Fruit fly (Drosophila melanogaster) Kc167 (cell line): ENCODE data around the gene eIF4A.

ENCODE experiments used
- Myc ChIP-seq: fragments of >200 bp; optimal IDR thresholded peaks from 2 replicates; lab custom pipeline; 2017; ENCODE audit warnings: missing external identifiers
- Sin3A ChIP-seq: fragments of >200 bp; optimal IDR thresholded peaks from 2 replicates; lab custom pipeline; 2018; ENCODE audit warnings: missing external identifiers
- h ChIP-seq: fragments of >200 bp; optimal IDR thresholded peaks from 3 replicates; lab custom pipeline; 2018; ENCODE audit warnings: missing external identifiers
- insv ChIP-seq: fragments of >200 bp; optimal IDR thresholded peaks from 3 replicates; lab custom pipeline; 2018; ENCODE audit warnings: missing external identifiers
- psq ChIP-seq: fragments of >200 bp; optimal IDR thresholded peaks from 2 replicates; lab custom pipeline; 2017; ENCODE audit warnings: missing external identifiers
- ttk ChIP-seq: sonication (Bioruptor generic); optimal IDR thresholded peaks from 2 replicates; lab custom pipeline; 2017; ENCODE audit warnings: missing external identifiers

eIF4A gene

dm6 chr2L:5958581-5959177, 22.9 kb upstream of the eIF4A start, which contains the start of gene Vm26Ac:
TSS of gene Vm26Ac (minus strand) at chr2L:5958631.
- TF ChIP-seq h (lab: Kevin White, UChicago) (no peak), insv (lab: Kevin White, UChicago) (no peak), Myc (lab: Kevin White, UChicago) (no peak), ttk (lab: Kevin White, UChicago) (no peak), psq (lab: Kevin White, UChicago) (no peak)

dm6 chr2L:5959863-5960658, 21.5 kb upstream of the eIF4A start, which contains the start of gene Vm26Aa:
TSS of gene Vm26Aa (minus strand) at chr2L:5960340.
- TF ChIP-seq Myc (lab: Kevin White, UChicago) (no peak), psq (lab: Kevin White, UChicago) (no peak), insv (lab: Kevin White, UChicago) (no peak)

- TF ChIP-seq psq (lab: Kevin White, UChicago) (no peak), Myc (lab: Kevin White, UChicago) (no peak)
Measured at dm6 chr2L:5961169-5961918, 20.2 kb upstream of the eIF4A start.

dm6 chr2L:5963251-5963650, 18.3 kb upstream of the eIF4A start:
- TF ChIP-seq ttk (lab: Kevin White, UChicago) (no peak), Sin3A (lab: Kevin White, UChicago) (no peak), insv (lab: Kevin White, UChicago) (no peak)

DNA sequence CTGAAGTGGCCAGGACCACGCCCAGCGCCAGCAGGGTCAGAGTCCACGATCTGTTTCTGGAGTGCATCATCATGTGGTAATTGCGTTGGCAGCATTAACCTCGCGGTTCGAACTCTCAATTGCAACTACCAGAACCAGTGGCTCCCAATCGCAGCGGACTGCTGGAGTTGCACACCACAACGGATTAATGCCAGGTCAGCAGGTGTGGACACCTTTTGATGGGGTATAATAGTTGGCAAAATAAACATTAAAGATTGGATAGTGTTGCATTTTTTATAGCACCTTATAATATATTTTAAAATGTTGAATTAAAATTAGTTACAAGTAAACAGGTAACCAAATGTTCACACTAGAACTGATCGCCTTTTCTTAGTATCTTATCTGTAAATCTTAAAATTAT, 17.4 kb upstream of the eIF4A start:
- TF ChIP-seq h (lab: Kevin White, UChicago) (no peak), psq (lab: Kevin White, UChicago) (no peak), insv (lab: Kevin White, UChicago) (no peak), Myc (lab: Kevin White, UChicago) (no peak), Sin3A (lab: Kevin White, UChicago) (no peak), ttk (lab: Kevin White, UChicago) (no peak)

dm6 chr2L:5964851-5965250, 16.7 kb upstream of the eIF4A start, which contains the start of gene psd:
TSS of gene psd (minus strand) at chr2L:5964951.
- TF ChIP-seq Sin3A (lab: Kevin White, UChicago) = no peak
- no peak for TF ChIP-seq insv (lab: Kevin White, UChicago)
- no peak for TF ChIP-seq Myc (lab: Kevin White, UChicago)
- no peak for TF ChIP-seq ttk (lab: Kevin White, UChicago)
- TF ChIP-seq psq (lab: Kevin White, UChicago) = no peak
- TF ChIP-seq h (lab: Kevin White, UChicago) = no peak

DNA sequence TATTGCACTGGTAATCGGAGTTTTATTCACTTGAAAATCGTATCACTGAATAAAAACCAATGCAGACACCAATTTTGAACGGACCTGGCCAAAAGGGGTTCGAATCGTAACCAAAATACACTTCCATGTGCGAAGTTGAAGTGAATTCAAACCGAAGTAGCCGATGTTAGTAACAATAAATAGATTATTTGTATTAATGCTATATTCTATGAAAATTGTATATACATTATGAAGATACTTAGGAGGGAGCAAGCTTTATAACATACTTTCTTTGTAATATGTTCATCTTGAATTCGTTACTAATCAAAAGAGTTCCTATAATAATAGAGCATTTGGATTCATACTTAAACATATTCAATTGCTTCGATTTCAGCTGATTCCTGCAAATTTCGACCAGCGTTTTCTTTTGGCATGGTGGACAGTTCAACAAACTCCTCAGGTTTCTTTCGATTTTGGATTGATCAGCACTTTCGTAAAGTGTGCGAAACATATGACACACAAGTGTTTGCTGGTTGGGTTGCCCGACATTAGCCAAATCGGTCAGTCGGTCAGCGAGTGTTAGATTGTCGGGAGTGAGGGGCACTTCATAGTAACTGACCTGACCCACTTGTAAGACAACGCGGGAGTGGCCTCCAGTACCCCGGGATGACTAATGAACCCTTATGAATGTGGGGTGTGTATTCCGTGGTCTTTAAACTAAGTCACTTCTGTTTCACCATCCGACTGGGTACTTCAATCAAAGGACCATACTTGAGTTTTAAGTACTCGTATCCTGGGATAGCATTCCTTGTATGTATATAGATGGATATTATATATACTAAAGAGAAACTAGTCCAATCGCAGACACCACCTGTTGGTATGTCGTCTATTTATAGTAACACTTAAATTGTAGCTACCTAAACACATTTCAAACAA, 13.6 kb upstream of the eIF4A start, which contains the start of the genes CG13992 and Ucp4C:
CG13992 (minus strand) TSS at position 51 of the 915 bp plus-strand sequence.
Ucp4C (plus strand) TSS at position 865 of the 915 bp plus-strand sequence.
- TF ChIP-seq h (lab: Kevin White, UChicago) (no peak), insv (lab: Kevin White, UChicago) (no peak), Myc (lab: Kevin White, UChicago) (no peak), ttk (lab: Kevin White, UChicago) (no peak), Sin3A (lab: Kevin White, UChicago) (no peak), psq (lab: Kevin White, UChicago) (no peak)

- TF ChIP-seq h (lab: Kevin White, UChicago) (no peak), ttk (lab: Kevin White, UChicago) (no peak), psq (lab: Kevin White, UChicago) (no peak), Myc (lab: Kevin White, UChicago) (no peak), insv (lab: Kevin White, UChicago) (no peak)
Measured at dm6 chr2L:5969559-5969958, 12.0 kb upstream of the eIF4A start, which contains the start of gene Ucp4B. TSS of gene Ucp4B (plus strand) at chr2L:5969859.

- TF ChIP-seq h (lab: Kevin White, UChicago) (no peak), psq (lab: Kevin White, UChicago) (no peak), Sin3A (lab: Kevin White, UChicago) (no peak)
Measured at dm6 chr2L:5971093-5971808, 10.3 kb upstream of the eIF4A start.

dm6 chr2L:5972005-5972404, 9.6 kb upstream of the eIF4A start:
- no peak for TF ChIP-seq ttk (lab: Kevin White, UChicago)
- TF ChIP-seq h (lab: Kevin White, UChicago) = no peak
- no peak for TF ChIP-seq Myc (lab: Kevin White, UChicago)
- no peak for TF ChIP-seq psq (lab: Kevin White, UChicago)
- TF ChIP-seq insv (lab: Kevin White, UChicago) = no peak
